Fruit fly (Drosophila melanogaster) whole organism, wandering third instar larva: ENCODE measurements around the gene strat.

ENCODE experiments used
- Abd-B ChIP-seq: fragments of >200 bp; optimal IDR thresholded peaks from 2 replicates; lab custom pipeline; 2017; ENCODE audit warnings: missing biosample characterization, missing genetic modification characterization
- CG32264 ChIP-seq: fragments of 200-800 bp; sonication (Bioruptor generic); optimal IDR thresholded peaks from 2 replicates; lab custom pipeline; 2016; ENCODE audit warnings: missing biosample characterization, missing genetic modification characterization
- CG9705 ChIP-seq: fragments of 200-800 bp; sonication (Bioruptor generic); optimal IDR thresholded peaks from 2 replicates; lab custom pipeline; 2018; ENCODE audit warnings: missing biosample characterization, mild to moderate bottlenecking, missing genetic modification characterization
- CrebA ChIP-seq: fragments of 200-800 bp; sonication (Bioruptor generic); optimal IDR thresholded peaks from 2 replicates; lab custom pipeline; 2016; ENCODE audit warnings: missing biosample characterization, mild to moderate bottlenecking, missing genetic modification characterization, borderline replicate concordance
- Dfd ChIP-seq: fragments of >200 bp; optimal IDR thresholded peaks from 2 replicates; lab custom pipeline; 2017; ENCODE audit warnings: missing biosample characterization, missing genetic modification characterization
- Dif ChIP-seq: fragments of 200-275, 200-300 bp; sonication (Bioruptor generic); optimal IDR thresholded peaks from 2 replicates; lab custom pipeline; 2018; ENCODE audit warnings: missing biosample characterization, missing genetic modification characterization; ENCODE audit not compliant: partially characterized antibody
- GATAd ChIP-seq: sonication (Bioruptor generic); optimal IDR thresholded peaks from 2 replicates; lab custom pipeline; 2016; ENCODE audit warnings: missing biosample characterization, missing genetic modification characterization
- HLH106 ChIP-seq: fragments of 200-800 bp; optimal IDR thresholded peaks from 3 replicates; lab custom pipeline; 2019; ENCODE audit warnings: missing biosample characterization, mild to moderate bottlenecking, missing genetic modification characterization, moderate library complexity
- Hnf4 ChIP-seq: fragments of 200-800 bp; sonication (Bioruptor generic); optimal IDR thresholded peaks from 2 replicates; lab custom pipeline; 2016; ENCODE audit warnings: missing biosample characterization, mild to moderate bottlenecking, missing genetic modification characterization
- Hr78 ChIP-seq: fragments of >200 bp; optimal IDR thresholded peaks from 2 replicates; lab custom pipeline; 2017; ENCODE audit warnings: missing biosample characterization, missing genetic modification characterization
- Hr83 ChIP-seq: fragments of 200-300 bp; sonication (Bioruptor generic); optimal IDR thresholded peaks from 2 replicates; lab custom pipeline; 2016; ENCODE audit warnings: missing biosample characterization, mild to moderate bottlenecking, missing genetic modification characterization, moderate library complexity; ENCODE audit not compliant: poor library complexity, severe bottlenecking
- Jra ChIP-seq: sonication (Bioruptor generic); optimal IDR thresholded peaks from 2 replicates; lab custom pipeline; 2016; ENCODE audit warnings: missing biosample characterization, missing genetic modification characterization
- Mio ChIP-seq: sonication (Bioruptor generic); optimal IDR thresholded peaks from 2 replicates; lab custom pipeline; 2016; ENCODE audit warnings: missing biosample characterization, missing genetic modification characterization
- Myc ChIP-seq: fragments of >200 bp; optimal IDR thresholded peaks from 2 replicates; lab custom pipeline; 2017
- N ChIP-seq: fragments of >200 bp; optimal IDR thresholded peaks from 2 replicates; lab custom pipeline; 2018; ENCODE audit warnings: missing biosample characterization, missing external identifiers, missing genetic modification characterization
- OdsH ChIP-seq: fragments of 200-800 bp; sonication (Bioruptor generic); optimal IDR thresholded peaks from 2 replicates; lab custom pipeline; 2016; ENCODE audit warnings: missing biosample characterization, mild to moderate bottlenecking, missing genetic modification characterization
- Rel ChIP-seq, 2 experiments: fragments of 200-800 bp; sonication (Bioruptor generic) in 1 of 2; optimal IDR thresholded peaks; 2 replicates in 1 of 2; 3 replicates in 1 of 2; lab custom pipeline; 2016 to 2019; ENCODE audit warnings: mild to moderate bottlenecking in 2 of 2, missing biosample characterization in 2 of 2, missing genetic modification characterization in 2 of 2, moderate library complexity in 1 of 2
- Sp1 ChIP-seq: fragments of 200-800 bp; sonication (Bioruptor generic); optimal IDR thresholded peaks from 3 replicates; lab custom pipeline; 2019; ENCODE audit warnings: missing biosample characterization, mild to moderate bottlenecking, missing genetic modification characterization, moderate library complexity
- Vsx2 ChIP-seq: fragments of 200-300, 225-300 bp; sonication (Bioruptor generic); optimal IDR thresholded peaks from 2 replicates; lab custom pipeline; 2018; ENCODE audit warnings: missing biosample characterization, missing genetic modification characterization; ENCODE audit not compliant: partially characterized antibody
- br ChIP-seq: fragments of 200-800 bp; sonication (Bioruptor generic); optimal IDR thresholded peaks from 2 replicates; lab custom pipeline; 2016; ENCODE audit warnings: missing biosample characterization, missing genetic modification characterization
- brk ChIP-seq: fragments of 200-800 bp; sonication (Bioruptor generic); optimal IDR thresholded peaks from 2 replicates; lab custom pipeline; 2016; ENCODE audit warnings: missing biosample characterization, mild to moderate bottlenecking, missing genetic modification characterization
- dl ChIP-seq, 2 experiments: fragments of 175-275, 200-275 bp in 1 of 2; fragments of 200-275 bp in 1 of 2; sonication (Bioruptor generic); optimal IDR thresholded peaks; lab custom pipeline; 2018; ENCODE audit warnings: mild to moderate bottlenecking in 2 of 2, missing biosample characterization in 2 of 2, missing genetic modification characterization in 2 of 2, moderate library complexity in 2 of 2; ENCODE audit not compliant: partially characterized antibody in 2 of 2, insufficient read depth in 1 of 2
- dmrt93B ChIP-seq: fragments of 200-800 bp; sonication (Bioruptor generic); optimal IDR thresholded peaks from 2 replicates; lab custom pipeline; 2018; ENCODE audit warnings: missing biosample characterization, mild to moderate bottlenecking, missing genetic modification characterization
- dsf ChIP-seq: sonication (Bioruptor generic); optimal IDR thresholded peaks from 2 replicates; lab custom pipeline; 2016; ENCODE audit warnings: missing biosample characterization, missing genetic modification characterization, borderline replicate concordance
- ey ChIP-seq: fragments of 200-800 bp; sonication (Bioruptor generic); optimal IDR thresholded peaks from 2 replicates; lab custom pipeline; 2016; ENCODE audit warnings: missing biosample characterization, missing genetic modification characterization
- foxo ChIP-seq, 2 experiments: fragments of 200-800 bp; sonication (Bioruptor generic); optimal IDR thresholded peaks; 2 replicates in 1 of 2; 3 replicates in 1 of 2; lab custom pipeline; 2016 to 2017; ENCODE audit warnings: missing biosample characterization in 2 of 2, missing genetic modification characterization in 2 of 2
- fru ChIP-seq: fragments of 200-800 bp; sonication (Bioruptor generic); optimal IDR thresholded peaks from 3 replicates; lab custom pipeline; 2016; ENCODE audit warnings: missing biosample characterization, mild to moderate bottlenecking, missing genetic modification characterization
- h ChIP-seq: fragments of 200-800 bp; sonication (Bioruptor generic); optimal IDR thresholded peaks from 3 replicates; lab custom pipeline; 2016; ENCODE audit warnings: missing biosample characterization, mild to moderate bottlenecking, missing genetic modification characterization
- jim ChIP-seq: fragments of 175-275, 200-325 bp; sonication (Bioruptor generic); optimal IDR thresholded peaks from 2 replicates; lab custom pipeline; 2016; ENCODE audit warnings: missing biosample characterization, mild to moderate bottlenecking, missing genetic modification characterization
- lola ChIP-seq: fragments of >200 bp; optimal IDR thresholded peaks from 2 replicates; lab custom pipeline; 2017; ENCODE audit warnings: missing biosample characterization, missing genetic modification characterization
- pan ChIP-seq: fragments of >200 bp; optimal IDR thresholded peaks from 2 replicates; lab custom pipeline; 2017
- psq ChIP-seq: fragments of 200-800 bp; sonication (Bioruptor generic); optimal IDR thresholded peaks from 3 replicates; lab custom pipeline; 2017; ENCODE audit warnings: missing biosample characterization, mild to moderate bottlenecking, missing genetic modification characterization, moderate library complexity
- rgr ChIP-seq: fragments of 200-800 bp; sonication (Bioruptor generic); optimal IDR thresholded peaks from 3 replicates; lab custom pipeline; 2016; ENCODE audit warnings: missing biosample characterization, mild to moderate bottlenecking, missing genetic modification characterization
- sage ChIP-seq: fragments of 200-800 bp; sonication (Bioruptor generic); optimal IDR thresholded peaks from 2 replicates; lab custom pipeline; 2016; ENCODE audit warnings: missing biosample characterization, mild to moderate bottlenecking, missing genetic modification characterization
- sv ChIP-seq: fragments of 200-800 bp; sonication (Bioruptor generic); optimal IDR thresholded peaks from 3 replicates; lab custom pipeline; 2016; ENCODE audit warnings: missing biosample characterization, missing genetic modification characterization
- tai ChIP-seq: sonication (Bioruptor generic); optimal IDR thresholded peaks from 2 replicates; lab custom pipeline; 2016; ENCODE audit warnings: missing biosample characterization, missing genetic modification characterization
- usp ChIP-seq: fragments of >200 bp; optimal IDR thresholded peaks from 2 replicates; lab custom pipeline; 2017; ENCODE audit warnings: missing biosample characterization, missing genetic modification characterization
- woc ChIP-seq: sonication (Bioruptor generic); optimal IDR thresholded peaks from 2 replicates; lab custom pipeline; 2016; ENCODE audit warnings: missing biosample characterization, mild to moderate bottlenecking, missing genetic modification characterization

Gene strat

dm6 chr2L:8277561-8278201, 42.4 kb upstream of the strat start (continued):
- TF ChIP-seq br (GFP tag; lab: Kevin White, UChicago) (peak; percentile 98), lola (GFP tag; lab: Kevin White, UChicago) (no peak), usp (GFP tag; lab: Kevin White, UChicago) (no peak), Sp1 (GFP tag; lab: Kevin White, UChicago) (peak; percentile 99), dsf (GFP tag; lab: Kevin White, UChicago) (peak; percentile 92), psq (peak; percentile 98), Hr83 (peak; percentile 0)

- TF ChIP-seq fru (GFP tag; lab: Kevin White, UChicago) (peak; percentile 97), jim (GFP tag; lab: Kevin White, UChicago) (no peak), br (GFP tag; lab: Kevin White, UChicago) (peak; percentile 97), h (peak; percentile 98), psq (peak; percentile 95), woc (peak; percentile 96), Myc (lab: Kevin White, UChicago) (no peak), Hnf4 (GFP tag; lab: Kevin White, UChicago) (peak; percentile 96), sage (GFP tag; lab: Kevin White, UChicago) (peak; percentile 95), dsf (GFP tag; lab: Kevin White, UChicago) (peak; percentile 75), Sp1 (GFP tag; lab: Kevin White, UChicago) (peak; percentile 96), HLH106 (tag; lab: Kevin White, UChicago) (peak; percentile 95), lola (GFP tag; lab: Kevin White, UChicago) (no peak), Abd-B (no peak), Dif (GFP tag; lab: Kevin White, UChicago) (no peak), Dfd (GFP tag; lab: Kevin White, UChicago) (no peak), sv (GFP tag; lab: Kevin White, UChicago) (peak; percentile 45), pan (no peak), Jra (peak; percentile 92), Rel (GFP tag; optimal IDR thresholded peaks at IDR 0.05; lab: Kevin White, UChicago) (peak; percentile 93), Rel (tag; optimal IDR thresholded peaks at IDR 0.05; lab: Kevin White, UChicago) (peak; percentile 71), dl (GFP tag; optimal IDR thresholded peaks at IDR 0.05; lab: Kevin White, UChicago; ENCODE audit: insufficient read depth in 1 of 2, partially characterized antibody in 2 of 2) (no peak), dmrt93B (GFP tag; lab: Kevin White, UChicago) (peak; percentile 86), CG32264 (GFP tag; lab: Kevin White, UChicago) (peak; percentile 95), OdsH (GFP tag; lab: Kevin White, UChicago) (peak; percentile 97), CG9705 (GFP tag; lab: Kevin White, UChicago) (peak; percentile 82), Vsx2 (GFP tag; lab: Kevin White, UChicago) (peak; percentile 68), foxo (GFP tag; optimal IDR thresholded peaks at IDR 0.05; lab: Kevin White, UChicago) (peak; percentile 89 to 97), CrebA (peak; percentile 70), usp (GFP tag; lab: Kevin White, UChicago) (no peak), Hr83 (peak; percentile 6), ey (peak; percentile 97), GATAd (GFP tag; lab: Kevin White, UChicago) (peak; percentile 34), brk (GFP tag; lab: Kevin White, UChicago) (peak; percentile 95), Hr78 (no peak), N (GFP tag; lab: Kevin White, UChicago) (no peak), rgr (GFP tag; lab: Kevin White, UChicago) (peak; percentile 97), tai (GFP tag; lab: Kevin White, UChicago) (peak; percentile 92), Mio (GFP tag; lab: Kevin White, UChicago) (peak; percentile 64)
- TF ChIP-seq, all 38 proteins: peak for 27
Observed at dm6 chr2L:8279400-8280065, 40.6 kb upstream of the strat start.
